Worm (Caenorhabditis elegans) whole organism, L1 larva: ENCODE data around the gene arrd-5.

Experiments
- C04F5.9 ChIP-seq: sonication (generic microtip); optimal IDR thresholded peaks from 2 replicates; lab custom pipeline; 2016; ENCODE audit warnings: missing genetic modification characterization, missing compliant biosample characterization
- C16A3.4 ChIP-seq: fragments of 150-350 bp; optimal IDR thresholded peaks from 2 replicates; lab custom pipeline; 2014; ENCODE audit warnings: missing biosample characterization, missing genetic modification characterization
- C34B4.2 ChIP-seq: sonication (generic microtip); optimal IDR thresholded peaks from 2 replicates; lab custom pipeline; 2017; ENCODE audit warnings: mild to moderate bottlenecking, missing genetic modification characterization, missing compliant biosample characterization
- F16B12.6 ChIP-seq: fragments of 150-350 bp; optimal IDR thresholded peaks from 2 replicates; lab custom pipeline; 2014; ENCODE audit warnings: missing biosample characterization, missing genetic modification characterization
- Y116A8C.19 ChIP-seq: sonication (generic microtip); optimal IDR thresholded peaks from 2 replicates; lab custom pipeline; 2016; ENCODE audit warnings: missing compliant biosample characterization, missing genetic modification characterization, borderline replicate concordance
- alr-1 ChIP-seq: fragments of 200-800 bp; sonication (Bioruptor generic); optimal IDR thresholded peaks from 2 replicates; lab custom pipeline; 2018; ENCODE audit warnings: borderline replicate concordance, mild to moderate bottlenecking, missing genetic modification characterization, missing compliant biosample characterization
- aly-2 ChIP-seq: fragments of 150-350 bp; optimal IDR thresholded peaks from 2 replicates; lab custom pipeline; 2014; ENCODE audit warnings: missing biosample characterization, missing genetic modification characterization
- ama-1 ChIP-seq: fragments of 150-350 bp; optimal IDR thresholded peaks from 2 replicates; lab custom pipeline; 2014
- ceh-82 ChIP-seq, 3 experiments: fragments of 150-350 bp in 1 of 3; sonication (generic microtip) in 2 of 3; optimal IDR thresholded peaks; 2 replicates each; lab custom pipeline; 2014 to 2017; ENCODE audit warnings: missing biosample characterization in 3 of 3, missing genetic modification characterization in 3 of 3
- ceh-88 ChIP-seq: fragments of 200-800 bp; sonication (Bioruptor generic); IDR thresholded peaks from 2 replicates; pipeline ENCODE4 v1.3.6; 2022; ENCODE audit warnings: missing genetic modification characterization, missing compliant biosample characterization
- ceh-90 ChIP-seq: sonication (generic microtip); optimal IDR thresholded peaks from 2 replicates; lab custom pipeline; 2016; ENCODE audit warnings: missing genetic modification characterization, missing compliant biosample characterization
- ces-1 ChIP-seq: fragments of 150-350 bp; optimal IDR thresholded peaks from 2 replicates; lab custom pipeline; 2014; ENCODE audit warnings: missing biosample characterization, missing genetic modification reagents, missing genetic modification characterization
- dpl-1 ChIP-seq, 3 experiments: fragments of 150-350 bp in 2 of 3; sonication (generic microtip) in 1 of 3; optimal IDR thresholded peaks; 2 replicates each; lab custom pipeline; 2014 to 2017; ENCODE audit warnings: missing biosample characterization in 3 of 3, missing genetic modification characterization in 3 of 3, missing genetic modification reagents in 3 of 3
- dsc-1 ChIP-seq: sonication (generic microtip); optimal IDR thresholded peaks from 2 replicates; lab custom pipeline; 2016; ENCODE audit warnings: mild to moderate bottlenecking, missing genetic modification characterization, missing compliant biosample characterization
- efl-1 ChIP-seq, 4 experiments: fragments of 150-350 bp; optimal IDR thresholded peaks in 3 of 4; peaks in 1 of 4; 1 replicate in 1 of 4; 2 replicates in 3 of 4; lab custom pipeline; 2014; ENCODE audit warnings: missing biosample characterization in 2 of 4, missing genetic modification characterization in 2 of 4, missing genetic modification reagents in 2 of 4
- efl-3 ChIP-seq: fragments of 200-800 bp; sonication (Bioruptor generic); optimal IDR thresholded peaks from 2 replicates; lab custom pipeline; 2018; ENCODE audit warnings: mild to moderate bottlenecking, missing genetic modification characterization, missing compliant biosample characterization
- elt-2 ChIP-seq: sonication (generic microtip); optimal IDR thresholded peaks from 2 replicates; lab custom pipeline; 2016; ENCODE audit warnings: missing genetic modification characterization, mild to moderate bottlenecking, inconsistent platforms, missing compliant biosample characterization, missing genetic modification reagents
- fkh-4 ChIP-seq: sonication (generic microtip); optimal IDR thresholded peaks from 2 replicates; lab custom pipeline; 2016; ENCODE audit warnings: missing compliant biosample characterization, missing genetic modification characterization, borderline replicate concordance
- fos-1 ChIP-seq: fragments of 150-350 bp; optimal IDR thresholded peaks from 2 replicates; lab custom pipeline; 2014; ENCODE audit warnings: missing biosample characterization, missing genetic modification characterization
- hlh-4 ChIP-seq: sonication (generic microtip); optimal IDR thresholded peaks from 2 replicates; lab custom pipeline; 2016; ENCODE audit warnings: mild to moderate bottlenecking, missing genetic modification characterization, missing compliant biosample characterization
- hpl-2 ChIP-seq: fragments of 150-350 bp; optimal IDR thresholded peaks from 2 replicates; lab custom pipeline; 2014; ENCODE audit warnings: missing biosample characterization, missing genetic modification reagents, missing genetic modification characterization
- lin-13 ChIP-seq: fragments of 150-350 bp; optimal IDR thresholded peaks from 2 replicates; lab custom pipeline; 2014; ENCODE audit warnings: missing biosample characterization, missing genetic modification reagents, missing genetic modification characterization
- lin-15B ChIP-seq: fragments of 150-350 bp; sonication (generic microtip); optimal IDR thresholded peaks from 3 replicates; lab custom pipeline; 2014; ENCODE audit warnings: missing biosample characterization, missing genetic modification characterization
- lin-35 ChIP-seq, 2 experiments: fragments of 150-350 bp; optimal IDR thresholded peaks; 2 replicates each; lab custom pipeline; 2014; ENCODE audit warnings: missing biosample characterization in 2 of 2, missing genetic modification characterization in 2 of 2, missing genetic modification reagents in 2 of 2
- lin-39 ChIP-seq: fragments of 150-350 bp; optimal IDR thresholded peaks from 2 replicates; lab custom pipeline; 2014; ENCODE audit warnings: missing biosample characterization, missing genetic modification reagents, missing genetic modification characterization
- lsy-2 ChIP-seq, 2 experiments: fragments of 150-350 bp; optimal IDR thresholded peaks; 2 replicates each; lab custom pipeline; 2014; ENCODE audit warnings: missing biosample characterization in 2 of 2, missing genetic modification characterization in 2 of 2
- mab-9 ChIP-seq: fragments of 200-800 bp; sonication (Bioruptor generic); IDR thresholded peaks from 2 replicates; pipeline ENCODE4 v1.3.6; 2022; ENCODE audit warnings: missing genetic modification reagents, missing genetic modification characterization, missing compliant biosample characterization
- mdl-1 ChIP-seq, 2 experiments: fragments of 150-350 bp; optimal IDR thresholded peaks; 2 replicates each; lab custom pipeline; 2014 to 2017; ENCODE audit warnings: missing biosample characterization in 2 of 2, missing genetic modification characterization in 2 of 2, inconsistent platforms in 1 of 2
- nhr-11 ChIP-seq: fragments of 150-350 bp; optimal IDR thresholded peaks from 2 replicates; lab custom pipeline; 2014; ENCODE audit warnings: missing biosample characterization, missing genetic modification characterization
- nhr-12 ChIP-seq: sonication (generic microtip); optimal IDR thresholded peaks from 2 replicates; lab custom pipeline; 2017; ENCODE audit warnings: missing biosample characterization, missing genetic modification characterization
- nhr-19 ChIP-seq: fragments of 200-800 bp; sonication (Bioruptor generic); conservative IDR thresholded peaks from 2 replicates; pipeline ENCODE4 v1.3.6; 2022; ENCODE audit warnings: missing genetic modification characterization, missing compliant biosample characterization
- nhr-47 ChIP-seq: sonication (generic microtip); optimal IDR thresholded peaks from 2 replicates; lab custom pipeline; 2016; ENCODE audit warnings: mild to moderate bottlenecking, missing genetic modification characterization, moderate library complexity, missing compliant biosample characterization
- nhr-77 ChIP-seq: fragments of 150-350 bp; optimal IDR thresholded peaks from 2 replicates; lab custom pipeline; 2014; ENCODE audit warnings: missing biosample characterization, missing genetic modification characterization
- pag-3 ChIP-seq: sonication (generic microtip); optimal IDR thresholded peaks from 2 replicates; lab custom pipeline; 2017; ENCODE audit warnings: missing genetic modification characterization, mild to moderate bottlenecking, missing compliant biosample characterization, antibody characterized with exemption, borderline replicate concordance; ENCODE audit not compliant: insufficient read depth
- pax-3 ChIP-seq: fragments of 200-800 bp; sonication (Bioruptor generic); optimal IDR thresholded peaks from 2 replicates; lab custom pipeline; 2018; ENCODE audit warnings: mild to moderate bottlenecking, missing genetic modification characterization, moderate library complexity, missing compliant biosample characterization
- pqm-1 ChIP-seq: sonication (generic microtip); optimal IDR thresholded peaks from 3 replicates; lab custom pipeline; 2017; ENCODE audit warnings: missing biosample characterization, missing genetic modification characterization
- rnt-1 ChIP-seq: sonication (generic microtip); optimal IDR thresholded peaks from 2 replicates; lab custom pipeline; 2016; ENCODE audit warnings: mild to moderate bottlenecking, missing genetic modification characterization, moderate library complexity, missing compliant biosample characterization
- snpc-4 ChIP-seq: fragments of 150-350 bp; optimal IDR thresholded peaks from 2 replicates; lab custom pipeline; 2014; ENCODE audit warnings: missing biosample characterization, missing genetic modification characterization
- snu-23 ChIP-seq: sonication (generic microtip); optimal IDR thresholded peaks from 2 replicates; lab custom pipeline; 2016; ENCODE audit warnings: missing genetic modification characterization, missing compliant biosample characterization
- sox-4 ChIP-seq: sonication (generic microtip); optimal IDR thresholded peaks from 2 replicates; lab custom pipeline; 2016; ENCODE audit warnings: missing genetic modification characterization, missing compliant biosample characterization
- tbx-2 ChIP-seq: sonication (generic microtip); optimal IDR thresholded peaks from 2 replicates; lab custom pipeline; 2016; ENCODE audit warnings: missing genetic modification characterization, missing compliant biosample characterization
- unc-98 ChIP-seq: fragments of 200-800 bp; sonication (Bioruptor generic); IDR thresholded peaks from 2 replicates; pipeline ENCODE4 v1.3.6; 2022; ENCODE audit warnings: missing genetic modification characterization, missing compliant biosample characterization
- xbp-1 ChIP-seq: sonication (generic microtip); optimal IDR thresholded peaks from 2 replicates; lab custom pipeline; 2016; ENCODE audit warnings: missing genetic modification characterization, missing compliant biosample characterization
- zag-1 ChIP-seq: fragments of 150-350 bp; optimal IDR thresholded peaks from 2 replicates; lab custom pipeline; 2014; ENCODE audit warnings: missing biosample characterization, missing genetic modification characterization
- zip-4 ChIP-seq: fragments of 200-800 bp; sonication (Bioruptor generic); optimal IDR thresholded peaks from 2 replicates; lab custom pipeline; 2018; ENCODE audit warnings: mild to moderate bottlenecking, missing genetic modification characterization, moderate library complexity, missing compliant biosample characterization
- ztf-11 ChIP-seq, 2 experiments: sonication (generic microtip); optimal IDR thresholded peaks; 2 replicates each; lab custom pipeline; 2016 to 2017; ENCODE audit warnings: missing genetic modification characterization in 2 of 2, missing biosample characterization in 1 of 2, missing compliant biosample characterization in 1 of 2
- ztf-4 ChIP-seq: fragments of 150-350 bp; optimal IDR thresholded peaks from 2 replicates; lab custom pipeline; 2014; ENCODE audit warnings: missing biosample characterization, missing genetic modification characterization

Gene arrd-5

DNA sequence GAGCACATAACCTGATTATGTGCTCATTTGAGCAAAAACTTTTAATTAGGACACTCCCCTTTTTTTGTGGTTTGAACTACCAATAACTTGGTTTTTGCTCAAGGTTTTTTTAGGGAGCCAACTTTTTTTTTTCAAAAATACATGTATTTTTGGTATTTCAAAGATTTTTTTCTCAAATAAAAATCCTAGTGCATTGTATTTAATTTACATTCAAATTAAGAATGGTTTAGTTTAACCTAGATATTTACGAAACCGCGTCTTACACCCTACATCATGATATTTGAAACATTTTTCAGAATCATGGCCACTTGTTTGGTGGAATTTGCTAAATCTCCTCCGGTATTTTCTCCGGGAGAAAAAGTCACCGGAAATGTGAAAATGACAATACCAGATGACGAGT lies at the start of gene arrd-5:
Gene arrd-5 (plus strand): TSS at position 301 of the 400 bp plus-strand sequence.
- no peak for TF ChIP-seq ces-1
- TF ChIP-seq snpc-4 (tag; lab: Kevin White, UChicago): no peak
- TF ChIP-seq pag-3 (tag; lab: Kevin White, UChicago): no peak

DNA sequence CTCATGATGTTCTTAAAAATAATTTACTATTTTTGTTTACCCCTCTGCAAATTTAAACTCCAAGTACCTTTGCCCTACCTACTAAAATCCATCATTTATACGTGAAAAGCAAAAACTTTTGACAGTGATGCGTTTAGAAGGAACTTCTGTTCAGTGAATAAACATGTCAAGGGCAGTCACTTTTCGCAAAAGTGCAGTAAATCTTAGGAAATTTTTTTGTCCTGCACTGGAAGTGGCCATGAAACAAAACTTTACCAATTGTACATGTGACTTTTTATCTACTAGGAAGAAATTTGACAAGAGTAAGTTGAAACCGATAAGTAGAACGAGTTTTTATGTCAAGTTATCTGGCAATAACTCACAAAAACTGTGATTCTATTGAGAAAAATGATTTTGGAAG lies 48.8 kb upstream of the arrd-5 start:
- no peak for TF ChIP-seq efl-1 (optimal IDR thresholded peaks at IDR 0.05; lab: Kevin White, UChicago)
- peak in 1 of 2 experiments; percentile 84 for TF ChIP-seq efl-1 (GFP tag; optimal IDR thresholded peaks at IDR 0.05 in 1 of 2; lab: Kevin White, UChicago)
- no peak for TF ChIP-seq nhr-12 (tag; lab: Kevin White, UChicago)
- TF ChIP-seq F16B12.6: no peak
- no peak for TF ChIP-seq efl-3 (GFP tag; lab: Kevin White, UChicago)
- TF ChIP-seq zip-4 (GFP tag; lab: Kevin White, UChicago): no peak
- no peak for TF ChIP-seq ztf-4 (tag; lab: Kevin White, UChicago)
- TF ChIP-seq hpl-2 (GFP tag; lab: Kevin White, UChicago): no peak

DNA sequence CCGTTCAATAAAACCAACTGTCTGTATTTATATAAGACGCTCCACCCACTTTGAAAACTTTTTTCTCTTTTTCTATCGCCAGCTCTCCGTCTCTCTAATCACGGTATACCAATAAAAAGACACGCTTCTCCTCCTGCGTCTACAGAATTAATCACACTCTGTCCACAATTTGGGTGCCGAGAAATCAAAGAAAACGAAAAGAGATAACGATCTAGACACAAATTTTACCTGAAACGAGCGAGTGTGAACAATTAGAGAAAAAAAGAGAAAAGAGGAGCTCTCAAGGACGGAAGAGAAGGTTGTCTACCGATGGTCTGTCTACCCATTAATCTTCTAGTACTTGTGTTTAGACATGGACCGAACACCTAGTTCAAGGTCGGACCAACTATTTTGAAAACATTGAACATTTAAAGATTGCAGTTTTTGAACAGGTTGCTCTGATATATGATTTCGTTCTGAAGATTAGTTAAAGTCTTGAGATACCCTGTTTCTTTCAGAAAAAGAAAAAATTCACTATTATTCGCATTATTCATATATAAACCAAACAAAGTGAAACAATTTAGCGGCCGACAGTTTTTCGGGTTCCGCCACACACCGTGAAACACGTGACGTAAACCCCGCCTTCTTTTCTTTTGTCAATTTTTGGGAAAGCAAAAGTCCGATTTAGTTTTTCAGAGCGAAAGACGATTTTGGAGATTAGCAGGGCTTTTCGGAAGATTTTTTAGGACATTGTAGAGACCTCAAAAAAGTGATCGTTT lies 47.4 kb upstream of the arrd-5 start, which contains the start of gene cyp-13A2:
Gene cyp-13A2 (minus strand): TSS at position 235 of the 758 bp plus-strand sequence.
- TF ChIP-seq ceh-88 (GFP tag; lab: Robert Waterston, UW): no peak
- TF ChIP-seq mab-9: no peak
- no peak for TF ChIP-seq F16B12.6
- peak in 2 of 3 experiments; percentile 16 to 32 for TF ChIP-seq dpl-1 (GFP tag; optimal IDR thresholded peaks at IDR 0.05; lab: Kevin White, UChicago)
- TF ChIP-seq Y116A8C.19 (tag; lab: Kevin White, UChicago): no peak
- TF ChIP-seq nhr-47: peak; percentile 33
- peak; percentile 75 for TF ChIP-seq rnt-1
- TF ChIP-seq tbx-2 (tag; lab: Kevin White, UChicago): no peak
- TF ChIP-seq aly-2 (tag; lab: Kevin White, UChicago): no peak
- no peak for TF ChIP-seq zip-4 (GFP tag; lab: Kevin White, UChicago)
- TF ChIP-seq lsy-2 (tag; optimal IDR thresholded peaks at IDR 0.05; lab: Kevin White, UChicago): peak; percentile 47 to 62
- no peak for TF ChIP-seq lin-13 (GFP tag; lab: Kevin White, UChicago)
- no peak for TF ChIP-seq unc-98 (GFP tag; lab: Robert Waterston, UW)
- TF ChIP-seq alr-1: no peak
- peak in 1 of 2 experiments; percentile 48 for TF ChIP-seq mdl-1 (tag; optimal IDR thresholded peaks at IDR 0.05; lab: Kevin White, UChicago)
- TF ChIP-seq C34B4.2 (tag; lab: Kevin White, UChicago): no peak
- no peak for TF ChIP-seq hlh-4
- TF ChIP-seq nhr-19 (GFP tag; lab: Robert Waterston, UW): peak; percentile 50
- no peak for TF ChIP-seq zag-1
- TF ChIP-seq nhr-12 (tag; lab: Kevin White, UChicago): no peak
- TF ChIP-seq sox-4 (tag; lab: Kevin White, UChicago): no peak
- peak; percentile 72 for TF ChIP-seq elt-2
- TF ChIP-seq fkh-4: no peak
- TF ChIP-seq nhr-77: peak; percentile 57
- TF ChIP-seq ama-1 (lab: Kevin White, UChicago): no peak
- TF ChIP-seq ceh-82 (tag; optimal IDR thresholded peaks at IDR 0.05; lab: Kevin White, UChicago): no peak
- TF ChIP-seq pax-3 (tag; lab: Kevin White, UChicago): no peak
- TF ChIP-seq C16A3.4: peak; percentile 8
- TF ChIP-seq fos-1 (tag; lab: Kevin White, UChicago): peak; percentile 36
- TF ChIP-seq ceh-90 (tag; lab: Kevin White, UChicago): no peak
- peak; percentile 33 for TF ChIP-seq nhr-11 (tag; lab: Kevin White, UChicago)
- TF ChIP-seq hpl-2 (GFP tag; lab: Kevin White, UChicago): no peak
- no peak for TF ChIP-seq xbp-1
- TF ChIP-seq pqm-1 (tag; lab: Kevin White, UChicago): no peak
- peak; percentile 65 for TF ChIP-seq snu-23
- TF ChIP-seq lin-15B (tag; lab: Kevin White, UChicago): no peak
- TF ChIP-seq lin-35 (GFP tag; optimal IDR thresholded peaks at IDR 0.05; lab: Kevin White, UChicago): peak; percentile 10 to 29
- peak; percentile 65 for TF ChIP-seq lin-39 (tag; lab: Kevin White, UChicago)
- no peak for TF ChIP-seq C04F5.9 (tag; lab: Kevin White, UChicago)
- no peak for TF ChIP-seq dsc-1 (tag; lab: Kevin White, UChicago)
- TF ChIP-seq ztf-11 (tag; optimal IDR thresholded peaks at IDR 0.05; lab: Kevin White, UChicago): no peak
